Worm (Caenorhabditis elegans): ENCODE measurements around the gene C13A2.10.
"Not testable (repeated sequence)": the region's sequence is repeated elsewhere in the genome, so short reads cannot be mapped to it uniquely, and the experiment has no call there.

Gene C13A2.10

DNA sequence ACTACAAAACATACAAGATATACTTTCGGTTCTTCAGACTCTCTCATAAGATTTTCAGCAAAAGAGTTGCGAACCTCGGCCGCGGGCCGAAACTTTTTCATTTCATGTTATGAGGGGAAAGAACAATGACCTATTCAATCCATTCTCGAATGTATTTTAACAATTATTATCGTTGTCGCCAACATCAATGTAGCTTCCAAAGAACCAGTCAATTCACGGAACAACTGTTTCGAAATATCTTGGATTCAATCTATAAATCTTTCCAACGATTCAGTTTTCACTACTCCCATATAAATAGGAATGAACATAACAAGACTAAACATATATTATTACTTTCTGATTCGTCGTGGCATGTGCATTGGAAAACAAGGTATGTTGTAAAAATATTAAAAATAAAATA, 32.2 kb upstream of the C13A2.10 start, which contains the start of gene F07G11.1:
TSS of gene F07G11.1 (plus strand) at position 301 of the 400 bp plus-strand sequence.
- no peak for TF ChIP-seq let-607 (tag; optimal IDR thresholded peaks at IDR 0.05)
- TF ChIP-seq gei-17 (GFP tag; optimal IDR thresholded peaks at IDR 0.05), result no peak
- TF ChIP-seq attf-5 (GFP tag; optimal IDR thresholded peaks at IDR 0.05), result no peak
- no peak for TF ChIP-seq B0035.1 (tag; optimal IDR thresholded peaks at IDR 0.05)
- TF ChIP-seq cebp-2 (GFP tag; IDR thresholded peaks at IDR 0.05), result no peak
- no peak for TF ChIP-seq nhr-80 (tag; optimal IDR thresholded peaks at IDR 0.05)
- no peak for TF ChIP-seq Y53F4B.3 (GFP tag; IDR thresholded peaks at IDR 0.05)
- no peak for TF ChIP-seq ceh-27 (GFP tag; optimal IDR thresholded peaks at IDR 0.05)
- TF ChIP-seq lin-35 (GFP tag; optimal IDR thresholded peaks at IDR 0.05), result no peak
- no peak for TF ChIP-seq pha-4 (tag; optimal IDR thresholded peaks at IDR 0.05)

DNA sequence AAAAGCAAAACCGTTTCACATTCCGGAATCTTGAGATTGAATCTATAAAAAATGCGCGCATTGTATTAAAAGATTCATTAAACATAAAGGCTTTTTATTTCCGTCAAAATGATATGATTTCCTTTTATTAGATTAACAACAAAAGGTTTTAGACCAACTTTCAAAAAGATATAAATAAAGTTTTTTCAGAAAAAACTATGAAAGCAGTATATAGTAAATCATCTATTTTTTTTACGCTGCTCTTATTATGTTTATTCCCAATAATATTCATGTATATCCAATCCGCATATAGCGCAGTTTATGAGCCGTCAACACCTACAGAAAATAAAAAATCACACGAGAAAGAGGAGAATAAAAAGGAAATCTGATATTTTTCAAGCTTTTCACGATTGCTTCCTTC, 29.6 kb upstream of the C13A2.10 start, which contains the start of gene F07G11.2:
TSS of gene F07G11.2 (plus strand) at position 301 of the 400 bp plus-strand sequence.
- TF ChIP-seq D2030.7 (GFP tag; IDR thresholded peaks at IDR 0.05); nfya-2 (GFP tag; IDR thresholded peaks at IDR 0.05); B0035.1 (tag; optimal IDR thresholded peaks at IDR 0.05): not testable (repeated sequence)

- no peak for TF ChIP-seq ztf-26 (tag; optimal IDR thresholded peaks at IDR 0.05)
- TF ChIP-seq F37B4.10 (GFP tag; IDR thresholded peaks at IDR 0.05), result no peak
- TF ChIP-seq pbrm-1 (GFP tag; IDR thresholded peaks at IDR 0.05), result no peak
- no peak for TF ChIP-seq unc-130 (GFP tag; optimal IDR thresholded peaks at IDR 0.05)
Observed at ce11 chrV:7298463-7298862, 23.6 kb upstream of the C13A2.10 start, which contains the start of gene F07G11.3. Gene F07G11.3 (plus strand): TSS chrV:7298763.

DNA sequence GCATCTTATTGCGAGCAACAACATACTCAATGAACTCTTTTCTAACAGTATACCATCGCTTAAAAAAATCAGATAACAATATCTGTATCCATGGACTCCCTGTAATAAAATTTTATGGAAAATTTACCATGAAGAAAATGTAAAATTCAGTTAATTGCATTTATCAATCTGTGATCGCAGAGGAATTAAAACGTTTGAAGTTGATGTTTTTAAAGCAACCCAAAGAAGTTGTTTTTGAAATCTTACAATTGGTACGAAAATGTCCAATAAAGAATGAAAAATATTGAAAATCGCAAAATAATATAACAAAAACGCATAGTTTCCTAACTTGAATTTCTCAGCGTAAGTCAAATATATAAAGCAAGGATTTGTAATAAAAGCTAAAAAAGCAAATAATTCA, 22.4 kb upstream of the C13A2.10 start, which contains the start of gene srj-32:
TSS of gene srj-32 (minus strand) at position 101 of the 400 bp plus-strand sequence.
- TF ChIP-seq ZK185.1 (tag; optimal IDR thresholded peaks at IDR 0.05; ENCODE audit: poor library complexity, severe bottlenecking), result no peak
- TF ChIP-seq rpc-1 (optimal IDR thresholded peaks at IDR 0.05), result no peak
- TF ChIP-seq rpc-1 (tag; optimal IDR thresholded peaks at IDR 0.05), result no peak
- TF ChIP-seq tbx-9 (tag; optimal IDR thresholded peaks at IDR 0.05; ENCODE audit: borderline replicate concordance), result no peak
- no peak for TF ChIP-seq B0035.1 (tag; optimal IDR thresholded peaks at IDR 0.05)

DNA sequence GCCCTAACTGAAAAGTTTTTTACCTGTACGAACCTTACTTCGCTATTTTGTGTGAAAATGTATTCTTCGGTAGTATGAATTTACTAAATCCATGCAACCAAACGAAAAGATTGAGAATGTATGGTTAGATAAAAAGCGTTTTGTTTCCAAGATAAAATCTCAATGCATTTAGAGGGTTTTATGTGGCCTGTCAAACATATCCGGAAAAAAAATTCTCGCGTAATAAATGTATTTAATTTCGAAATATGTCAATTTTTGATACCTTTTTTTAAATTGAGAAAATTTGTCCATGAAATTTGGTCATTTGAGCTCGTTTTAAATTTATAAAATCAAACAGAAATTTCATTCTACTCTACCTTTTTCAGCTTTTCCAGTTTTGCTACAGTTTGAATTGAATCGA, 20.4 kb upstream of the C13A2.10 start, which contains the start of gene F07G11.4:
TSS of gene F07G11.4 (minus strand) at position 101 of the 400 bp plus-strand sequence.
- no peak for TF ChIP-seq F52B5.7 (tag; optimal IDR thresholded peaks at IDR 0.05)
- no peak for TF ChIP-seq dox-1 (GFP tag; IDR thresholded peaks at IDR 0.05)

ce11 chrV:7288699-7289098, 13.8 kb upstream of the C13A2.10 start, which contains the start of gene C13A2.1:
Gene C13A2.1 (plus strand): TSS chrV:7288999.
- TF ChIP-seq nhr-90 (tag; optimal IDR thresholded peaks at IDR 0.05) (no peak), dpff-1 (tag; optimal IDR thresholded peaks at IDR 0.05) (no peak), madf-10 (tag; optimal IDR thresholded peaks at IDR 0.05) (no peak), chd-7 (tag; optimal IDR thresholded peaks at IDR 0.05) (no peak), repo-1 (tag; optimal IDR thresholded peaks at IDR 0.05) (no peak), ceh-27 (GFP tag; optimal IDR thresholded peaks at IDR 0.05) (no peak), Y79H2A.3 (GFP tag; conservative IDR thresholded peaks at IDR 0.05) (no peak), lin-54 (GFP tag; optimal IDR thresholded peaks at IDR 0.05) (no peak), mcd-1 (GFP tag; IDR thresholded peaks at IDR 0.05) (no peak), B0336.3 (GFP tag; IDR thresholded peaks at IDR 0.05) (no peak), him-1 (tag; optimal IDR thresholded peaks at IDR 0.05) (no peak), ztf-25 (GFP tag; IDR thresholded peaks at IDR 0.05) (no peak)

All from whole organism, young adult.